Worm (Caenorhabditis elegans) whole organism, early embryonic: ENCODE data around the gene F32D8.4.

Source experiments
- aly-1 ChIP-seq: sonication (generic microtip); optimal IDR thresholded peaks from 2 replicates; lab custom pipeline; 2016; ENCODE audit warnings: missing genetic modification characterization, missing compliant biosample characterization
- ama-1 ChIP-seq: fragments of 150-350 bp; optimal IDR thresholded peaks from 2 replicates; lab custom pipeline; 2014
- hmg-4 ChIP-seq: fragments of 200-800 bp; sonication (Bioruptor generic); optimal IDR thresholded peaks from 2 replicates; lab custom pipeline; 2018; ENCODE audit warnings: mild to moderate bottlenecking, missing genetic modification characterization, missing compliant biosample characterization
- tra-4 ChIP-seq: sonication (generic microtip); optimal IDR thresholded peaks from 2 replicates; lab custom pipeline; 2017; ENCODE audit warnings: missing genetic modification characterization, missing compliant biosample characterization

- TF ChIP-seq tra-4 (tag; lab: Kevin White, UChicago), result no peak
- TF ChIP-seq hmg-4 (GFP tag; lab: Kevin White, UChicago), result no peak
- TF ChIP-seq ama-1 (lab: Kevin White, UChicago), result no peak
- no peak for TF ChIP-seq aly-1
Measured at ce11 chrV:10915922-10916321, 22.6 kb upstream of the F32D8.4 start.
